Worm (Caenorhabditis elegans) whole organism, early embryonic: ENCODE measurements around the gene Y22D7AL.3.

ENCODE experiments used
- B0310.2 ChIP-seq: sonication (generic microtip); optimal IDR thresholded peaks from 2 replicates; lab custom pipeline; 2016; ENCODE audit warnings: mild to moderate bottlenecking, missing genetic modification characterization, missing compliant biosample characterization
- ama-1 ChIP-seq: fragments of 150-350 bp; optimal IDR thresholded peaks from 2 replicates; lab custom pipeline; 2014
- ceh-13 ChIP-seq: fragments of 200-800 bp; sonication (Bioruptor generic); optimal IDR thresholded peaks from 2 replicates; lab custom pipeline; 2018; ENCODE audit warnings: mild to moderate bottlenecking, missing genetic modification characterization, missing compliant biosample characterization
- ceh-36 ChIP-seq: sonication (generic microtip); optimal IDR thresholded peaks from 2 replicates; lab custom pipeline; 2016; ENCODE audit warnings: missing genetic modification characterization, inconsistent platforms, missing compliant biosample characterization
- ets-7 ChIP-seq: sonication (generic microtip); optimal IDR thresholded peaks from 2 replicates; lab custom pipeline; 2016; ENCODE audit warnings: missing genotype, missing genetic modification characterization, missing compliant biosample characterization
- flt-1 ChIP-seq: fragments of 200-800 bp; sonication (Bioruptor generic); IDR thresholded peaks from 2 replicates; pipeline ENCODE4 v1.3.6; 2022; ENCODE audit warnings: missing genetic modification characterization, missing compliant biosample characterization
- hmbx-1 ChIP-seq: sonication (generic microtip); optimal IDR thresholded peaks from 2 replicates; lab custom pipeline; 2016; ENCODE audit warnings: mild to moderate bottlenecking, missing genetic modification characterization, missing compliant biosample characterization
- hnd-1 ChIP-seq: sonication (generic microtip); optimal IDR thresholded peaks from 2 replicates; lab custom pipeline; 2016; ENCODE audit warnings: missing genetic modification characterization, missing compliant biosample characterization
- pes-1 ChIP-seq: fragments of 200-800 bp; sonication (Bioruptor generic); IDR thresholded peaks from 2 replicates; pipeline ENCODE4 v1.3.6; 2022; ENCODE audit warnings: missing genetic modification reagents, missing genetic modification characterization, missing compliant biosample characterization
- sea-1 ChIP-seq: fragments of 200-800 bp; sonication (Bioruptor generic); conservative IDR thresholded peaks from 2 replicates; pipeline ENCODE4 v1.3.6; 2022; ENCODE audit warnings: missing genetic modification characterization, missing compliant biosample characterization
- tbx-37 ChIP-seq: fragments of 200-800 bp; sonication (Bioruptor generic); conservative IDR thresholded peaks from 2 replicates; pipeline ENCODE4 v1.3.6; 2022; ENCODE audit warnings: missing genetic modification reagents, missing genetic modification characterization, missing compliant biosample characterization

DNA sequence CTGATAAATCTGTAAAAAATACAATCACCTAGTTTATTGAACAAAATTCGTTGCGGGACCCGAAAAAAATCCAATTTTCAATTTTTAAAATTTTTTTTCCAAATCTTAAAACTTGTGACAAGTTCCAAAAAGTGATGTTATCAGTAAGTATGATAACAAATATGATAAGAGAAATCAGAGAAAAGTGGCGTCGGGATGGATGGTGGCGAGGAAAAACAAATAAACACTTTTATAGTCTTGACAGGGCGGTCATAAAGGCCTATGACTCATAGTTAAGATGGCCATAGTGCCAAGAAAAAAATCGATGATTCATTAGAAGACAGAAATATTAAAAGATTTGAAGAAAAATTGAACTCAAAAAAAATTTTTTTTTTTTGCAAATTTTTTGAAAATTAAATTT lies 38.6 kb upstream of the Y22D7AL.3 start:
- TF ChIP-seq hmbx-1 (tag; lab: Kevin White, UChicago) (no peak), ama-1 (lab: Kevin White, UChicago) (no peak), sea-1 (GFP tag; lab: Robert Waterston, UW) (no peak), hnd-1 (no peak), B0310.2 (tag; lab: Kevin White, UChicago) (no peak), flt-1 (GFP tag; lab: Robert Waterston, UW) (no peak), ceh-36 (no peak), ets-7 (no peak), pes-1 (no peak), ceh-13 (GFP tag; lab: Kevin White, UChicago) (no peak), tbx-37 (GFP tag; lab: Robert Waterston, UW) (no peak)
